Fruit fly (Drosophila melanogaster): Measurements from ENCODE around the gene Tango5.

DNA sequence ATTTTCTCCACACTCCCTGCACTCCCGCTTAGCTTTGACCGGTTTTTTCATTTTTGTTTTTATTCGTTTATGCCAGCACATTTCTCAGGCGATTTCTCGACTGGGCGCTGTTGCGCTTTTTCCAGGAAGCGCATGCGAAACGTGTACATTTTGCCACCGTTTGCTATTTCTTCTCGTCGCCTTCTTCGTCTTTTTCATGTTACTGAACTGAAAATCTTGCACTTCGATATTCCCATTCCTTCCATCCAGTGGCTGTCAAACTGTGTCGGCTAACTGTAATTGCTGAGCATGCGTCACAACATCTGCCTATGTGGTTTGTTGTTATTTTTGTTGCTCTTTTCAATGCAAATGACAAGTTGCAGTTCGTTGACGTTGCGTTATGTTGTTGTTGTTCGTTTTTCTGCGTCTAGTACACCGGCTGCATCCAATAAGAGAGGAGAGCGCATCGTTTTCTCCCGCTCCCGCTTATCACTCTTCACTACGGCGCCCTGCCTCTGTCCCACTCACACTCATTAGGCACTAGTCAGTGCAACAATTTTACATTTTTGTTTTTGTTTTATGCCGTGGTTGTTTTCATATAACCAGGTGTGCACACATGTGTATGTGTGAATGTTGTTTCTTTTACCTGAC, 37.7 kb upstream of the Tango5 start:
- TF ChIP-seq CG8319 (GFP tag; optimal IDR thresholded peaks at IDR 0.05) (no peak), CG6808 (GFP tag; optimal IDR thresholded peaks at IDR 0.05) (no peak), achi (GFP tag; optimal IDR thresholded peaks at IDR 0.05) (no peak)
